Fruit fly (Drosophila melanogaster) whole organism, wandering third instar larva: ENCODE results near the gene CG31103.

Experiments used
- N ChIP-seq: fragments of >200 bp; optimal IDR thresholded peaks from 2 replicates; lab custom pipeline; 2018; ENCODE audit warnings: missing biosample characterization, missing external identifiers, missing genetic modification characterization
- jim ChIP-seq: fragments of 175-275, 200-325 bp; sonication (Bioruptor generic); optimal IDR thresholded peaks from 2 replicates; lab custom pipeline; 2016; ENCODE audit warnings: missing biosample characterization, mild to moderate bottlenecking, missing genetic modification characterization
- sage ChIP-seq: fragments of 200-800 bp; sonication (Bioruptor generic); optimal IDR thresholded peaks from 2 replicates; lab custom pipeline; 2016; ENCODE audit warnings: missing biosample characterization, mild to moderate bottlenecking, missing genetic modification characterization

dm6 chr3R:25232271-25232989 is 13.3 kb downstream of the CG31103 start, which contains the start of gene Cad96Cb:
- TF ChIP-seq jim (GFP tag; lab: Kevin White, UChicago) (no peak), sage (GFP tag; lab: Kevin White, UChicago) (peak; percentile 47), N (GFP tag; lab: Kevin White, UChicago) (no peak)
